Fruit fly (Drosophila melanogaster): ENCODE data around the gene ScsbetaA.

The ScsbetaA gene

DNA sequence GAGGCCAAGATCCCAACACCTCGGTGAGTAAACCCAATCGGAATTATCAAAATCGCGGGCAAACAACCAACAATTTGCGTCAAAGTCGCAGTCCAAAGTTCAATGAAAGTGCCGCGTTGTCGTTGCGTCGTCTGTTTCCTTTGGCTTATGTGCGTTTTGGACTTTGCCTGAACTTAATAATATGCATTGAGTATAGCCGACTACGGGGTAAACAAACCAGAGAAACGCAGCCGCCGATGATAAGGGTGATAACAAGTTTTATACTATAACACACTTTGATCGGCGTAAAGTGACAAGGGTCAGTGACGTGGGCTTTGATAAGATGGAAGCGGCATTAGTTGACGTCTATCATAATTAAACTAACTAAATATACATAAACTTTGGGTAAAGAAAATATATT, 1.2 kb downstream of the ScsbetaA start:
- TF ChIP-seq pan (optimal IDR thresholded peaks at IDR 0.05), result no peak
- no peak for TF ChIP-seq Dll (optimal IDR thresholded peaks at IDR 0.05)

DNA sequence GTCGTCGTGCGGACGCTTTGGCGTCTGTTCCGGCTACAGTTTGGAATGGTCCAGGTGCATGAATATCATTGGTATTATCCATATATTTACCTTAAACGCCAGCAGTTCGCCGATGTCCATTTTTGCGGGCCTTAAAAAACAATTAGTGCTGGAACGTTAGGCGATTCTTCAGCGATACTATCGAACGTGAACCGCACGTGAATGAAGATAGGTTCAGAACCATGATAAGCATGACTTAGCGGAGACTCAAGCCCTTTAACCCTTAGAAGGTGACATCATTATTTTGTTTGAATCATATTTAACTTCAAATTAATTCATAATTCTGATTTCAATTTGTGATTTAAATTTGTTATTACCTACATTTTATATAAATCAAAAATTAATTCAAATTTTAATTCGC, 6.3 kb downstream of the ScsbetaA start, which contains the start of gene CG11964:
Gene CG11964 (minus strand): TSS at position 155 of the 400 bp plus-strand sequence.
- TF ChIP-seq EcR (GFP tag; optimal IDR thresholded peaks at IDR 0.05) (no peak), Dll (optimal IDR thresholded peaks at IDR 0.05) (no peak), psq (optimal IDR thresholded peaks at IDR 0.05) (no peak), pan (optimal IDR thresholded peaks at IDR 0.05) (no peak), CG8478 (optimal IDR thresholded peaks at IDR 0.05) (no peak), usp (GFP tag; optimal IDR thresholded peaks at IDR 0.05) (no peak)

DNA sequence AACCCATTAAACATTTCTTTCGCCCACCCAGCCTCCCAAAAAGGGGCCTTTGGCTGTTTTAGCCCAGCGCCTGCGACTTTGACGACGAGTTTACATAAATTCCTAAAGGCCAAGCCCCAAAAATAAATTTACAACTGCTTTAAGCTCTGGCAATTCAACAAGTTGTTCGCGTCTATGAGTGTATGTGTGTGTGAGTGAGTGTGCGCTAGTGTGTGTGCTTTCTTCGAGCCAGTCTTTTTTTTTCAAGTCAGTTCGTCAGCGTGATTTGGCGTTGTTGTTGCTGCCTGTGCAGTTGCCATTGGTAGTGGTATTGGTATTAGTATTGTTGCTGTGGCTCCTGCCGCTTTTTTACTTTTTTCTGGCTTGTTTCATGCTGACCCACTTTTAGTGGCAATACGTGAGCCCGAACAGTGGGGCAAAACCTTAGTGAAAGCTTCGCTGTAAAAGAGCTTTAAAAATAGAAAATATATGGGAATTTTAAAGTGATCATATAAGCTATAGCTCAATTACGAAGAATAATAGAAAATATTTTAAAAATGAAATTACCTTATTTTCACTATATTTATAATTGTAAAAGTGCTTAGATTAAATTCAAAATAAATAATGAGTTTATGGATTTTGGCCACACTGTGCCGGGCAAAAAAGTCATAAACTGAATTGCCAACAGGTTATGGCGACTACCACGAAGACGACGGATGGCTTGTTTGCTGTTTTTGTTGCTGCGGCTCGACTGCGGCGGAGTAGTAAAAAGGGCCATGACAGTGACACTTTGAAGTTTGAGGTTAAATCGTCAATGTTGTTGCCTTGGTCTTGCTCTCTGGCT, 7.2 kb downstream of the ScsbetaA start:
- TF ChIP-seq EcR (GFP tag; optimal IDR thresholded peaks at IDR 0.05), result no peak
- no peak for TF ChIP-seq psq (optimal IDR thresholded peaks at IDR 0.05)
- TF ChIP-seq pan (optimal IDR thresholded peaks at IDR 0.05), result no peak
- TF ChIP-seq Dll (optimal IDR thresholded peaks at IDR 0.05), result no peak

DNA sequence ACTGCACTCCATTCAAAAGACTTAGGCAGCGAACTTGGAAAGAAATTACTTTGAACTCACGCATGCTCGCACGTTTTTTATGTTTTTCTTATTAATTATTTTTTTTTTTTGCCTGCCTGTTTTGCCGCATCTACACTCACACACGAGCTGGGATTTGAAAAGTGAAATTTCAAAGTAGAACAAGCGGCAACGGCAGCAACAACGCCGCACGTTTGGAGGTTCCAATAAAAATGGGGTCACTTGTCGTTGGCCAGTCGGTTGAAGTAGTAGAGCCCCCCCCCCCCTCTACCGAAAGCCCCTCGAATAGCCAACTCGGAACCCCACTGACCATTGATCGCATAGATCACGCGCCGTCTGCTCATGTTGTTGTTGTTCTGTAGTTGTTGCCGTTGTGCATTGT, 7.9 kb downstream of the ScsbetaA start:
- TF ChIP-seq usp (GFP tag; optimal IDR thresholded peaks at IDR 0.05) (no peak), CG8478 (optimal IDR thresholded peaks at IDR 0.05) (no peak), Dll (optimal IDR thresholded peaks at IDR 0.05) (no peak), EcR (GFP tag; optimal IDR thresholded peaks at IDR 0.05) (no peak), psq (optimal IDR thresholded peaks at IDR 0.05) (no peak), pan (optimal IDR thresholded peaks at IDR 0.05) (no peak)

DNA sequence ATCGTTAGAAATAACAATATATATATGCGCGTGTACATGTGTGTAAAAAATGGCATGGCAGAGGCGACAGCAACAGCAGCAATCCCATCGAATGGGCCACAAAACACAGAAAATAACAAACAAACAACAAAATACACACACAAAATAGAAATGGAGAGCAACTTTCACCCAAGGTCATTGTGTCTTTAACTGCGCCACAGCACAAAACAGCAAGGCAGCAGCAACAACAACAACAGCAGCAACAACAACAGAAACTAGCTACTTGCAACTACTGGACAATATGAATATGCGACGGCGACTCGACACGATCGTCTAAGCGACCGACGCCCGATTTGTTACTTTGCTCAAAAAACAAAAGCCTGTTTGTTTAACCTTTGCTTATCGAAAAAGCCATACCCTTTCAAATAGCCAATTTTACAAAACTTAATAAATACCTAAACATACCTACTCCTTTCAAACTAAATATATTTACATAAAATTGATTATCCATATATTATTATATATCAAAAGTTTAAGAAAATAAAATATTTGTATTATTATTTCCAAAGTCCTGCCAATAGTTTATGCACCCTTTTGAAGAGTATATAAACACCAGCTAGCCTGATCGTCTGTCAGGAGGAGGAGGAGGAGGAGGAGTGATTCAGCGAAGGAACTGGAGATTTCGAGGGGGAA, 9.4 kb downstream of the ScsbetaA start:
- no peak for TF ChIP-seq pan (optimal IDR thresholded peaks at IDR 0.05)
- no peak for TF ChIP-seq CG8478 (optimal IDR thresholded peaks at IDR 0.05)
- TF ChIP-seq psq (optimal IDR thresholded peaks at IDR 0.05), result no peak
- no peak for TF ChIP-seq EcR (GFP tag; optimal IDR thresholded peaks at IDR 0.05)
- no peak for TF ChIP-seq Dll (optimal IDR thresholded peaks at IDR 0.05)
- no peak for TF ChIP-seq usp (GFP tag; optimal IDR thresholded peaks at IDR 0.05)

DNA sequence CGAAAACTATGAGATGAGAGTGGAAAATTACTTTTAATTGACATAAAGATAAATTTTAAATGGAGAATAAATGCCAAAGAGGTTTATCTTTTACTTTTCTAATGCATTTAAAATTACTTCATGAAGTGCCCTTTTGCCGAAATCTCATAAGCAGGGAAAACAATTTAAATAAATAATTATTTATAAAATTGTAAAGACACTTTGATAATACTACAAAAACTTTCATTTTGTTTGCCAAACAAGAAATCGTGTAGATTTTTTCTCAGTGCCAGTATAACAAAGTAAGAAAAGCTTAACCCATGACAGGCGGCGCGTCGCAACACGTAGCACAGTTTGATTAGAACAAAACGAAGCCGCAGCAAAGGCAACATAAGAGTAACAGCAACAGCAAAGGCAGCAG, 10.3 kb downstream of the ScsbetaA start:
- TF ChIP-seq EcR (GFP tag; optimal IDR thresholded peaks at IDR 0.05) (no peak), CG8478 (optimal IDR thresholded peaks at IDR 0.05) (no peak), usp (GFP tag; optimal IDR thresholded peaks at IDR 0.05) (no peak), Dll (optimal IDR thresholded peaks at IDR 0.05) (no peak), psq (optimal IDR thresholded peaks at IDR 0.05) (no peak)

DNA sequence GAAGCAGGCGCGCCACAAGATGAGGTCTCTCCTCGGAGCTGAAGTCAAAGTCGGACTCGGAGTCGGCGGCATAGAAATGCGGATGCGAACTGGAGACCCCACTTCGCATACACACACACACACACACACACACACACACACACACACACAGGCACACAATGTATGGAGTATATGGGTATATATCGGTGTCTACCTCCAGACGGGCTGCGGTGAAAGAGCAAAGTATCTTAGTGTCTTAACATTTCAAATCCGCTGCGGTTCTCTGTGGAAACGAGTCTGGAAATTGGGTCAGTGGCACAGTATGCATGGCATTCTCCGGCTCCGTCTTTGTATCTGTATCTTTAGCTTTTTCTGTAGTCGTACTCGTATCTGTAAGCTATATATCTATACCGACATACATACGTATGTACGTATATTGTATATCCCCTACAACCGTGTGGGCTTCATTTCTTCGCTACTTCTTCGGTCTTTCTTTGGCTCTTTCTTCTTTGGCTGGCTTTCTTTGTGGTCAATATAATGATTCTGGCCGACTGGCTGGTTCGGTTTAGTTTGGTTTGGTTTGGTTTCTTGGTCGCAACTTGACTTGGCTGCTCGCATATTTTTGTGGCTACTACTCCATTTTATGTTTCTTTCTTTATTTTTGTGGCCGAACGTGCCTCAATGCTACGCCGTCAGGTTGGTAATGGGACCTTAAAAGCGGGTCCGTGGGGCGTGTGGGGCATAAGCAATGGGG, 11.0 kb downstream of the ScsbetaA start:
- TF ChIP-seq Dll (optimal IDR thresholded peaks at IDR 0.05) (no peak), pan (optimal IDR thresholded peaks at IDR 0.05) (no peak), usp (GFP tag; optimal IDR thresholded peaks at IDR 0.05) (no peak), psq (optimal IDR thresholded peaks at IDR 0.05) (no peak), EcR (GFP tag; optimal IDR thresholded peaks at IDR 0.05) (no peak), CG8478 (optimal IDR thresholded peaks at IDR 0.05) (no peak)

DNA sequence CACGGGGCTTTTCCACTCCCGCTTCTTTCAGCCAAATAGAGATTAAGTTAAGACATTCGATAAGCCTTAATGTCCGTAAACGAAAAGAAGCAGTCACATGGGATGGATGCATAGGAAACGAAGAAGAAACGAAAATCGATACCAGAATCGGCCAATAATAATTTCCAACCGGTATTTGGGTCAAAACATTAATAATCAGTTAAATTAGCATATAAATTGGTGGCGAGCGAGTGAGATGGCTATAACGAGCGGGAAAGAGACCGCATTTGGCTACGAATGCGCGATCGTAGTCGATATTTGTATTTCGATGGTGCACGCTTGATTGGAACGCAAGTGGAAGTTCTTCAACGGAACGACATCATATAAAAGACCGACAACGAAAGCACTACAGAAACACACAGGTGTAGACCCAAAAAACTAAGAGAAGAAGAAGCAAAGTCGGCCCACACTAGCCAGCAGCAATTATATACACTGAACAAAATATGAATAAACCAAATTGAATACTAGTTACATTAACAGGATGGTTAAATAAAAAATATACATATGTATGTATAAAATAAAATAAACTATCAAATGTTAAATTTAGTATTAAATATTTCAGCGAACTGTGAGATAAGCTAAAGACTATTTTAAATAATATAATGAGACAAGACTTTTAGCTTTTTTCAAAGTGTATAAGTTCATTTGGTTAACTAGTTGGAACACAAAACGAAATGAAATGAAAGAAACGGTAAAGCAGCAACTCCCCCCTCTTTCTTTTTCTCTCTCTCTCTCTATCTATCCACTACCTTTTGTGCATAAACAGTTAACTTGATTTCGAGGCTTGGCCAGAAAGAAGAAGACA, 16.2 kb downstream of the ScsbetaA start:
- TF ChIP-seq CG8478 (optimal IDR thresholded peaks at IDR 0.05), result no peak

DNA sequence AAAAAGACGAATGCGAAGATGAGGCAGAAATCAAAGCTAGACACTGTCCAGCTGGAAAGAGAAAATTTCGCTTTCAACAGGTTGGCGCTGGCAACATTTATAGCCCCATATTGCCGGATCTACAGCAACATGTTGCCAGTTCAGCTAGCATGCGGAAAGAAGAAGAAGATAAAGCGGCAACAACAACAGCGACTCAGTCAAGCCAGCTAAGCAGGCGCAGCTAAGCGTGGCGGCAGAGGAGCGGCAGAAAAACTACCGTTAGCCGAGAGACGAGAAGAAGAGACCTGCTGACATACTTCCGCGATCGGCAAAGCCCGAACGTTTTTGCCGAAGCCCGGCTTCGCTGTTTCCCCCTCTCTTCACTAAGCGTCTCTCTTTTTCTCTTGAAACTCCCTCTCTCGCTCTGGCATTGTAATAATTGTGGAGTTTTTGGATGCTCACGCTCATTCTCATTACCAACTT, 16.9 kb downstream of the ScsbetaA start:
- TF ChIP-seq psq (optimal IDR thresholded peaks at IDR 0.05), result no peak
- TF ChIP-seq CG8478 (optimal IDR thresholded peaks at IDR 0.05), result no peak
- peak; percentile 1 for TF ChIP-seq Dll (optimal IDR thresholded peaks at IDR 0.05)
- no peak for TF ChIP-seq pan (optimal IDR thresholded peaks at IDR 0.05)
- no peak for TF ChIP-seq usp (GFP tag; optimal IDR thresholded peaks at IDR 0.05)
- no peak for TF ChIP-seq EcR (GFP tag; optimal IDR thresholded peaks at IDR 0.05)

DNA sequence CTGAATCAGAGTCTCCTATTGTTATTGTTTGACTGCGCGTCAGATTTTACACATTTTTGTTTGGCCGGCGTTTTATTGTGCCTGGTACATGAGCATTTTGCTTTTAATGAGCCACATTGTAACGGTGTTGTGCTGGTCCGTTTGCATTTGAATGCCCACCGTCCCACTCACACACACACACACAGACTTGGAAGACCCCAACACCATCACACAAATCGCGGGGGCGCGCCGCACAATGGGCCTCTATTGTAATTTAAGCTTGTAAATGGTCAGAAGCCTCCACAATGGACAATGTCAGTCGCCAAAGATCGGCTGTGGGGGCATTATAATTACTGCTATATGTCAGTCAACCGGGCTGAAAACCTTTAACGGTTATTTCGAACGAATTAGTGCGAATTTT, 17.8 kb downstream of the ScsbetaA start:
- no peak for TF ChIP-seq usp (GFP tag; optimal IDR thresholded peaks at IDR 0.05)
- no peak for TF ChIP-seq EcR (GFP tag; optimal IDR thresholded peaks at IDR 0.05)
- TF ChIP-seq Dll (optimal IDR thresholded peaks at IDR 0.05), result no peak
- no peak for TF ChIP-seq pan (optimal IDR thresholded peaks at IDR 0.05)
- TF ChIP-seq CG8478 (optimal IDR thresholded peaks at IDR 0.05), result no peak
- TF ChIP-seq psq (optimal IDR thresholded peaks at IDR 0.05), result no peak

DNA sequence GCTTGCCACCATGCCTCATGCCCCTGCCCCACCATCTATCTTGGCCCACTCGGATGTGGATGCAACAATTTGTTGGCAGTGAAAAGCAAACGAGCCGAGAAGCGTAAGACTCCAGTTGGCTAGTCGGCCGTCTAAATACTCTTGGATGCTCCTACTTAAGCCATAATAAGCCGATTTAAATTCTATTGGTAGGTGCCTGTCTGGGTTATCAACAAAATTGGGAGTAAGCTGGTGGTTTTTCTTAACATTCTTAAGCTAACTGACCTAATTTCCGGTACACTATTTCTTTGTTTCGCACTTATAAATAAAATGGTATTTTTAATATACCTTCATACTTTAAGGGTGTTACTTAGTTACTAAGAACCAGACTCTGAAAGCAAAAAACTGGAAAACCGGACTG, 19.2 kb downstream of the ScsbetaA start:
- no peak for TF ChIP-seq CG8478 (optimal IDR thresholded peaks at IDR 0.05)
- no peak for TF ChIP-seq Dll (optimal IDR thresholded peaks at IDR 0.05)
- no peak for TF ChIP-seq pan (optimal IDR thresholded peaks at IDR 0.05)
- no peak for TF ChIP-seq psq (optimal IDR thresholded peaks at IDR 0.05)
- TF ChIP-seq usp (GFP tag; optimal IDR thresholded peaks at IDR 0.05), result no peak
- TF ChIP-seq EcR (GFP tag; optimal IDR thresholded peaks at IDR 0.05), result no peak

Data from whole organism.